Fruit fly (Drosophila melanogaster): ENCODE results near the gene CG14227.

dm6 chrX:19717041-19717440, 28.3 kb upstream of the CG14227 start:
- TF ChIP-seq CG6854 (GFP tag; optimal IDR thresholded peaks at IDR 0.05) (no peak), Hr4 (GFP tag; optimal IDR thresholded peaks at IDR 0.05) (no peak), eg (GFP tag; IDR thresholded peaks at IDR 0.05) (no peak), lz (GFP tag; optimal IDR thresholded peaks at IDR 0.05) (no peak), CG11762 (GFP tag; optimal IDR thresholded peaks at IDR 0.05; ENCODE audit: insufficient read depth) (no peak), Ets21C (GFP tag; optimal IDR thresholded peaks at IDR 0.05) (no peak)
